Fruit fly (Drosophila melanogaster): ENCODE results near the gene Lar.

- TF ChIP-seq h (optimal IDR thresholded peaks at IDR 0.05) (no peak), insv (optimal IDR thresholded peaks at IDR 0.05) (no peak), Sin3A (optimal IDR thresholded peaks at IDR 0.05) (no peak), psq (optimal IDR thresholded peaks at IDR 0.05) (no peak), ttk (optimal IDR thresholded peaks at IDR 0.05) (no peak)
These were observed 23.1 kb upstream of the Lar start, which contains the start of gene CG13078 for dm6 chr2L:19563029-19563980.
